Fruit fly (Drosophila melanogaster): Measurements from ENCODE around the gene dos.

The dos gene

DNA sequence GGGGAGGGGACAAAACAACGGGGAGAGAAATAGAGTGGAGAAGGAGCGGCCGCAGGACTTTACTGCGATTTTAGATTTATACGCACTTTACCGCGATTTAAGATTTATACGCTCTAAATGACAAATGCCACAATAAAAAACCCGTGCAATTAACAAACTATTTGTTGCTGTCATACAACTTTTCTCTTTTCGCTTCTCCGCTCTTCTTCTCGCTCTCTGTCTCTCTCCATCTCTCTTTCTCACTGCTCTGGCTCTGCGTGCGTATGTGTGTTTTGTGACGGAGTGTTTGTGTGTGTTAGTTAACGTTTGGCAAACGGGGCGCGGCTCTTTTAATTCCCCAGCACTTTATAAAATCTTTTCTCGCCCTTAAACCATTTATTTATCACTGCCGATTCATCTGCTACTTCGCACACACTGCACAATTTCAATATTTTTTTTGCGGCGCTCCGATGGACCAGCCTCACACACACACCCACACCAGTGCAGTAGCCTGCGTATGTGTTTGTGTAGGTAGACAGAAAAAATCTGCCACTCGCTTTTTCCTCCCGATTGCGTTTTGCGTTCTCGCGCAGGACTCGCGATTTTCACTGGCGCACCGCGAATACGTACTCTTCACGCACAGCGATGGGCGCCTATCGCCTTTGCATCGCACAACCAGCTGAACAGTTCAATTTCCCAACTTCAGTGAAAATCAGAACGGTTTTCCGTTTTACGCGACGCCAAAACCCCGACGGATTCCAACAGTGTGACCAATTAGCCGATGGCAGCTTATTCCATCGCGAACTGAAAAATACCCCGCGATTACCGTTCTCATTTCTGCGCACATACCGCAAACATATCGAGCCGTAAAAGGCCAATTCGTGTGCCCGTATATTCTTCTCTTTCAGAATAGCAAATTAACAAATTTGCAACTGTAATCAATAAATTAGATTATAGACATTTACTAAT is 3.1 kb upstream of the dos start, which contains the start of gene msn (continued):
- TF ChIP-seq CG10654 (GFP tag; optimal IDR thresholded peaks at IDR 0.05) (peak; percentile 7), peb (GFP tag; IDR thresholded peaks at IDR 0.05) (no peak), CG6254 (GFP tag; optimal IDR thresholded peaks at IDR 0.05) (no peak), sob (GFP tag; IDR thresholded peaks at IDR 0.05) (peak; percentile 49; the same call in 1 of the 2 replicates), kah (GFP tag; optimal IDR thresholded peaks at IDR 0.05) (peak; percentile 55), Jarid2 (GFP tag; optimal IDR thresholded peaks at IDR 0.05) (peak; percentile 94), fu2 (GFP tag; optimal IDR thresholded peaks at IDR 0.05) (peak; percentile 3), CG13123 (GFP tag; optimal IDR thresholded peaks at IDR 0.05) (no peak), Opbp (GFP tag; IDR thresholded peaks at IDR 0.05; ENCODE audit: partially characterized antibody) (peak; percentile 61; the same call in 2 of the 3 replicates), Antp (GFP tag; optimal IDR thresholded peaks at IDR 0.05) (no peak), lab (GFP tag; optimal IDR thresholded peaks at IDR 0.05) (peak; percentile 51), Oaz (GFP tag; IDR thresholded peaks at IDR 0.05) (no peak), CG12391 (tag; optimal IDR thresholded peaks at IDR 0.05) (peak; percentile 37), CG6813 (GFP tag; optimal IDR thresholded peaks at IDR 0.05) (peak; percentile 37), stc (GFP tag; IDR thresholded peaks at IDR 0.05) (peak; percentile 36; the same call in 1 of the 2 replicates), Bgb (GFP tag; IDR thresholded peaks at IDR 0.05; ENCODE audit: partially characterized antibody) (peak; percentile 64), nerfin-1 (tag; optimal IDR thresholded peaks at IDR 0.05) (peak; percentile 68), CG7987 (GFP tag; optimal IDR thresholded peaks at IDR 0.05) (peak; percentile 36), onecut (GFP tag; IDR thresholded peaks at IDR 0.05) (peak; percentile 17), CG12299 (tag; optimal IDR thresholded peaks at IDR 0.05) (peak; percentile 43), CG13296 (GFP tag; optimal IDR thresholded peaks at IDR 0.05) (peak; percentile 26), CG2129 (GFP tag; IDR thresholded peaks at IDR 0.05; ENCODE audit: partially characterized antibody) (no peak), CrebB (tag; optimal IDR thresholded peaks at IDR 0.05) (peak; percentile 5), Mrtf (GFP tag; IDR thresholded peaks at IDR 0.05) (no peak), CG32767 (GFP tag; IDR thresholded peaks at IDR 0.05) (peak; percentile 80), CG17186 (GFP tag; optimal IDR thresholded peaks at IDR 0.05) (peak; percentile 40), Deaf1 (tag; optimal IDR thresholded peaks at IDR 0.05) (peak; percentile 57), CG17385 (GFP tag; optimal IDR thresholded peaks at IDR 0.05) (peak; percentile 22), Ets65A (GFP tag) (no peak), sima (GFP tag; optimal IDR thresholded peaks at IDR 0.05) (no peak), nau (GFP tag; optimal IDR thresholded peaks at IDR 0.05) (peak; percentile 49), CG33557 (GFP tag; optimal IDR thresholded peaks at IDR 0.05) (peak; percentile 36), dan (GFP tag; IDR thresholded peaks at IDR 0.05) (no peak), CG30431 (GFP tag; optimal IDR thresholded peaks at IDR 0.05) (no peak), sd (tag; optimal IDR thresholded peaks at IDR 0.05) (peak; percentile 64), crol (GFP tag; IDR thresholded peaks at IDR 0.05) (peak; percentile 11; the same call in 1 of the 2 replicates), Hmr (GFP tag; optimal IDR thresholded peaks at IDR 0.05) (peak; percentile 55), Dref (GFP tag; IDR thresholded peaks at IDR 0.05) (peak; percentile 86), B-H2 (GFP tag; optimal IDR thresholded peaks at IDR 0.05) (peak; percentile 11)
